Fruit fly (Drosophila melanogaster): ENCODE results near the gene CG10631.

CG10631 gene

DNA sequence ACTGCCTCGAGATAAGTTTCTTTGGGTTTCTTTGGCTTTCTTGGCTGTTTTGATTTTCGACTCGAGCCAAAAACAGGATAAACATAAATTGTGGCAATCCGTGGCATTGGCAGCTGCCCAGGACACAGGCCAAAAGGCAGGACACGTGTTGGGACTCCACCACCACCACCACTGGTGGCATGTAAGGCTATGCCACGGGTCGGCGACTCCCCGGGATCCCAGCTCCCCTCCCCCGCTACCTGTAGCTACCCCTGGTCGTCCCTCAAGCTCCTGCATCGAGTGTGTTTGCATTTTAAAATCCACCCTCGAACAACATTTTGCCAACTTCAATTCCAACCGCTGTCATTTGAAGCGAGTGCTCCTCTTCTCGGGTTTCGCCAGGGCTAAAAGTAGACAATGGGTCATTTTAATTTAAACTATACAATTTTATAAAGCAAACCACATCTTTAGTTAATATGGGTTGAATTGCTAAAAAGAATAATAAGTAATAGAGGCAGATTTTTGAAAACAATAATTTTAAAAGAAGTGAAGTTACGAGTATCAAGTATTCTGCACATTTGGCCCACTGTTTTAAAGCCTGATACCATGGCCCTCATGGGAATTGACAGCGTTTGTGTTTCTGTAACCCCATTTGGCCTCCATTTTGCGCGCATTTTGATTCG is 45.4 kb upstream of the CG10631 start (continued):
- TF ChIP-seq CG31388 (GFP tag; optimal IDR thresholded peaks at IDR 0.05) (no peak), run (tag; optimal IDR thresholded peaks at IDR 0.05) (no peak), chif (GFP tag; optimal IDR thresholded peaks at IDR 0.05) (no peak), ranshi (GFP tag; IDR thresholded peaks at IDR 0.05) (no peak), BEAF-32 (GFP tag; optimal IDR thresholded peaks at IDR 0.05) (no peak), D19A (tag; optimal IDR thresholded peaks at IDR 0.05) (no peak), CG33213 (GFP tag; optimal IDR thresholded peaks at IDR 0.05) (no peak), Atf3 (GFP tag; optimal IDR thresholded peaks at IDR 0.05) (no peak), TFAM (GFP tag; optimal IDR thresholded peaks at IDR 0.05) (no peak), CG4707 (GFP tag; optimal IDR thresholded peaks at IDR 0.05) (peak; percentile 41), gem (tag; optimal IDR thresholded peaks at IDR 0.05) (peak; percentile 45), CkIIα-i1 (GFP tag; IDR thresholded peaks at IDR 0.05) (no peak), CG17912 (GFP tag; optimal IDR thresholded peaks at IDR 0.05) (no peak), CG1529 (GFP tag; optimal IDR thresholded peaks at IDR 0.05) (no peak), crol (GFP tag; IDR thresholded peaks at IDR 0.05) (peak; percentile 73), CG1024 (GFP tag; IDR thresholded peaks at IDR 0.05) (no peak), nom (GFP tag; optimal IDR thresholded peaks at IDR 0.05) (no peak), Sin3A (optimal IDR thresholded peaks at IDR 0.05) (no peak), lbe (GFP tag; optimal IDR thresholded peaks at IDR 0.05) (no peak), odd (GFP tag; optimal IDR thresholded peaks at IDR 0.05) (no peak), wdn (GFP tag; IDR thresholded peaks at IDR 0.05) (no peak), CG14710 (tag; optimal IDR thresholded peaks at IDR 0.05) (no peak), Pdp1 (GFP tag; optimal IDR thresholded peaks at IDR 0.05) (no peak), nau (GFP tag; optimal IDR thresholded peaks at IDR 0.05) (no peak), cg (GFP tag; optimal IDR thresholded peaks at IDR 0.05) (no peak), CG6765 (GFP tag; optimal IDR thresholded peaks at IDR 0.05) (no peak), CG15269 (tag; optimal IDR thresholded peaks at IDR 0.05) (peak; percentile 16), D19B (GFP tag; optimal IDR thresholded peaks at IDR 0.05) (no peak), CG8290 (GFP tag; optimal IDR thresholded peaks at IDR 0.05) (no peak), CG8290 (tag; optimal IDR thresholded peaks at IDR 0.05) (no peak), CG34224 (GFP tag; IDR thresholded peaks at IDR 0.05; ENCODE audit: partially characterized antibody) (no peak), Oli (tag; optimal IDR thresholded peaks at IDR 0.05) (peak; percentile 6), CG31224 (GFP tag; IDR thresholded peaks at IDR 0.05) (no peak), Dll (GFP tag; IDR thresholded peaks at IDR 0.05; ENCODE audit: partially characterized antibody) (no peak), CG34422 (GFP tag; IDR thresholded peaks at IDR 0.05) (no peak), Dip2 (GFP tag; IDR thresholded peaks at IDR 0.05) (no peak), NC2β (GFP tag; optimal IDR thresholded peaks at IDR 0.05) (no peak), pum (GFP tag; optimal IDR thresholded peaks at IDR 0.05) (no peak), E2f1 (GFP tag; IDR thresholded peaks at IDR 0.05) (no peak), PHDP (tag; optimal IDR thresholded peaks at IDR 0.05) (peak; percentile 11), CG31365 (tag; optimal IDR thresholded peaks at IDR 0.05) (no peak), CG3281 (GFP tag; optimal IDR thresholded peaks at IDR 0.05) (no peak), CG6272 (GFP tag; IDR thresholded peaks at IDR 0.05) (no peak), MTF-1 (GFP tag; optimal IDR thresholded peaks at IDR 0.05; ENCODE audit: borderline replicate concordance) (no peak), sd (tag; optimal IDR thresholded peaks at IDR 0.05) (no peak), CG9215 (GFP tag; IDR thresholded peaks at IDR 0.05) (no peak), p53 (GFP tag; optimal IDR thresholded peaks at IDR 0.05) (no peak), seq (GFP tag; IDR thresholded peaks at IDR 0.05) (0 out of 2 replicates have a peak, but pooled peaks have one; percentile 13), CG8924 (tag; optimal IDR thresholded peaks at IDR 0.05) (peak; percentile 12), CG9437 (GFP tag; optimal IDR thresholded peaks at IDR 0.05) (no peak), CG15011 (GFP tag; optimal IDR thresholded peaks at IDR 0.05) (no peak)
